Fruit fly (Drosophila melanogaster): ENCODE data around the gene fd3F.

DNA sequence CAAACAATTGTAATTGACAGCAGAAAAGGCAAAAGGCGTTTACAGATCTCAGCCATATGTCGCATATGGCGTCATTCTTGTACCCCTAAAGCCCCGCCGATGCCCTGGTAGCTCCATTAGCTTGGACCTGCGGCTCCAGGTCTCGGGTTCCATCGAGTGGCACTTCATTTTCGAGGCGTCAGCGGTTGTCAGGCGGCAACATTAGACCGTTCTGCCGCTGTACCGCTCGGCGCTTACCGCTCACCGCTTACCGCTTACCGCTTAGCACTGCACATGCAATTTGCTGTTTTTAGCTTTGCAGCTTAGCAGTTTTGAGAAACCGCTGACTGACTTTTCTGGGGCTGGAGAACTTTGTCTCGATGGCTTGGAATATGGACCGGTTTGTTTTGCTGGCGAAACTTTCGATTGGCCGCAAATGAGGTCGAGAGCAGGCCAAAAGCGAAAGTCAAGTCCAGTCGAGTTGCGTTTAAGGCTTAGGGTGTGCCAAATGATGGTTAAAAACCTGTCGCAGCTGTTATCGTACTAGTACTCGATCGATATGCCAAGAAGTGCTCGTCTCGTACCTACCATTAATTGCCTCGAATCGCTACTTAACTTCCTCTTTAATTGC is 47.4 kb downstream of the fd3F start:
- TF ChIP-seq EcR (GFP tag; optimal IDR thresholded peaks at IDR 0.05) (no peak), CG32121 (GFP tag; IDR thresholded peaks at IDR 0.05) (no peak), CG17806 (tag; optimal IDR thresholded peaks at IDR 0.05) (no peak), Snoo (tag; optimal IDR thresholded peaks at IDR 0.05) (no peak), Pif1A (GFP tag; optimal IDR thresholded peaks at IDR 0.05) (no peak), CG12605 (GFP tag; IDR thresholded peaks at IDR 0.05) (no peak), rn (GFP tag; IDR thresholded peaks at IDR 0.05) (no peak), fd96Ca (GFP tag; IDR thresholded peaks at IDR 0.05) (no peak), CG8301 (tag; optimal IDR thresholded peaks at IDR 0.05) (no peak), CG34367 (tag; optimal IDR thresholded peaks at IDR 0.05) (no peak)
